Worm (Caenorhabditis elegans) whole organism, mixed stage, embryonic: Measurements from ENCODE around the gene C25F9.6.

ENCODE experiments used
- ham-2 ChIP-seq: fragments of 200-800 bp; sonication (Bioruptor generic); optimal IDR thresholded peaks from 2 replicates; lab custom pipeline; 2018; ENCODE audit warnings: mild to moderate bottlenecking, missing genetic modification characterization, missing compliant biosample characterization
- lin-13 ChIP-seq: fragments of 150-350 bp; optimal IDR thresholded peaks from 2 replicates; lab custom pipeline; 2014; ENCODE audit warnings: missing biosample characterization, missing genetic modification characterization
- lsy-2 ChIP-seq: fragments of 150-350 bp; optimal IDR thresholded peaks from 2 replicates; lab custom pipeline; 2014; ENCODE audit warnings: missing biosample characterization, missing genetic modification characterization
- nhr-28 ChIP-seq: fragments of 150-350 bp; optimal IDR thresholded peaks from 2 replicates; lab custom pipeline; 2014; ENCODE audit warnings: missing biosample characterization, missing genetic modification characterization
- unc-62 ChIP-seq: fragments of 150-350 bp; optimal IDR thresholded peaks from 2 replicates; lab custom pipeline; 2014; ENCODE audit warnings: missing biosample characterization, missing genetic modification reagents, missing genetic modification characterization

- TF ChIP-seq lsy-2 (tag; lab: Kevin White, UChicago) (no peak), ham-2 (GFP tag; lab: Kevin White, UChicago) (no peak), nhr-28 (tag; lab: Kevin White, UChicago) (no peak), lin-13 (tag; lab: Kevin White, UChicago) (no peak), unc-62 (GFP tag; lab: Kevin White, UChicago) (no peak)
These were observed 13.9 kb downstream of the C25F9.6 start for ce11 chrV:19391242-19391641.
